Worm (Caenorhabditis elegans) whole organism, L1 larva: ENCODE data around the gene lir-3.
A peak's percentile ranks its signal among the peaks of the same experiment; 100 is the strongest.

ENCODE experiments used
- C16A3.4 ChIP-seq: fragments of 150-350 bp; optimal IDR thresholded peaks from 2 replicates; lab custom pipeline; 2014; ENCODE audit warnings: missing biosample characterization, missing genetic modification characterization
- F16B12.6 ChIP-seq: fragments of 150-350 bp; optimal IDR thresholded peaks from 2 replicates; lab custom pipeline; 2014; ENCODE audit warnings: missing biosample characterization, missing genetic modification characterization
- Y116A8C.19 ChIP-seq: sonication (generic microtip); optimal IDR thresholded peaks from 2 replicates; lab custom pipeline; 2016; ENCODE audit warnings: missing compliant biosample characterization, missing genetic modification characterization, borderline replicate concordance
- alr-1 ChIP-seq: fragments of 200-800 bp; sonication (Bioruptor generic); optimal IDR thresholded peaks from 2 replicates; lab custom pipeline; 2018; ENCODE audit warnings: borderline replicate concordance, mild to moderate bottlenecking, missing genetic modification characterization, missing compliant biosample characterization
- aly-2 ChIP-seq: fragments of 150-350 bp; optimal IDR thresholded peaks from 2 replicates; lab custom pipeline; 2014; ENCODE audit warnings: missing biosample characterization, missing genetic modification characterization
- ama-1 ChIP-seq: fragments of 150-350 bp; optimal IDR thresholded peaks from 2 replicates; lab custom pipeline; 2014
- blmp-1 ChIP-seq: fragments of 150-350 bp; optimal IDR thresholded peaks from 2 replicates; lab custom pipeline; 2014; ENCODE audit warnings: missing biosample characterization, missing genetic modification characterization
- ceh-63 ChIP-seq: fragments of 200-800 bp; sonication (Bioruptor generic); optimal IDR thresholded peaks from 2 replicates; lab custom pipeline; 2018; ENCODE audit warnings: mild to moderate bottlenecking, missing genetic modification characterization, missing compliant biosample characterization
- ceh-8 ChIP-seq: fragments of 200-800 bp; sonication (Bioruptor generic); optimal IDR thresholded peaks from 2 replicates; lab custom pipeline; 2018; ENCODE audit warnings: mild to moderate bottlenecking, missing genetic modification characterization, moderate library complexity, missing compliant biosample characterization
- ceh-88 ChIP-seq: fragments of 200-800 bp; sonication (Bioruptor generic); IDR thresholded peaks from 2 replicates; pipeline ENCODE4 v1.3.6; 2022; ENCODE audit warnings: missing genetic modification characterization, missing compliant biosample characterization
- ces-1 ChIP-seq: fragments of 150-350 bp; optimal IDR thresholded peaks from 2 replicates; lab custom pipeline; 2014; ENCODE audit warnings: missing biosample characterization, missing genetic modification reagents, missing genetic modification characterization
- efl-1 ChIP-seq, 4 experiments: fragments of 150-350 bp; optimal IDR thresholded peaks in 3 of 4; peaks in 1 of 4; 1 replicate in 1 of 4; 2 replicates in 3 of 4; lab custom pipeline; 2014; ENCODE audit warnings: missing biosample characterization in 2 of 4, missing genetic modification characterization in 2 of 4, missing genetic modification reagents in 2 of 4
- egl-13 ChIP-seq: sonication (generic microtip); optimal IDR thresholded peaks from 2 replicates; lab custom pipeline; 2016; ENCODE audit warnings: missing genotype, missing genetic modification reagents, missing genetic modification characterization, missing compliant biosample characterization
- egl-27 ChIP-seq, 2 experiments: fragments of 150-350 bp in 1 of 2; sonication (generic microtip); optimal IDR thresholded peaks; 3 replicates each; lab custom pipeline; 2017 to 2018; ENCODE audit warnings: missing biosample characterization in 2 of 2, missing genetic modification characterization in 2 of 2, missing genetic modification reagents in 2 of 2
- ets-5 ChIP-seq: fragments of 200-800 bp; sonication (Bioruptor generic); IDR thresholded peaks from 2 replicates; pipeline ENCODE4 v1.3.6; 2022; ENCODE audit warnings: missing genetic modification characterization, missing compliant biosample characterization
- fkh-4 ChIP-seq: sonication (generic microtip); optimal IDR thresholded peaks from 2 replicates; lab custom pipeline; 2016; ENCODE audit warnings: missing compliant biosample characterization, missing genetic modification characterization, borderline replicate concordance
- grh-1 ChIP-seq: fragments of 200-800 bp; sonication (Bioruptor generic); IDR thresholded peaks from 2 replicates; pipeline ENCODE4 v1.3.6; 2022; ENCODE audit warnings: missing genetic modification reagents, missing genetic modification characterization, missing compliant biosample characterization
- hlh-17 ChIP-seq: fragments of 200-800 bp; sonication (Bioruptor generic); optimal IDR thresholded peaks from 2 replicates; lab custom pipeline; 2018; ENCODE audit warnings: missing genetic modification characterization, mild to moderate bottlenecking, missing compliant biosample characterization, moderate library complexity, borderline replicate concordance
- hlh-4 ChIP-seq: sonication (generic microtip); optimal IDR thresholded peaks from 2 replicates; lab custom pipeline; 2016; ENCODE audit warnings: mild to moderate bottlenecking, missing genetic modification characterization, missing compliant biosample characterization
- hpl-2 ChIP-seq: fragments of 150-350 bp; optimal IDR thresholded peaks from 2 replicates; lab custom pipeline; 2014; ENCODE audit warnings: missing biosample characterization, missing genetic modification reagents, missing genetic modification characterization
- isw-1 ChIP-seq: fragments of 200-800 bp; sonication (Bioruptor generic); IDR thresholded peaks from 2 replicates; pipeline ENCODE4 v1.3.6; 2022; ENCODE audit warnings: missing genetic modification characterization, missing compliant biosample characterization
- jun-1 ChIP-seq: fragments of 150-350 bp; optimal IDR thresholded peaks from 2 replicates; lab custom pipeline; 2014; ENCODE audit warnings: missing biosample characterization, missing genetic modification reagents, missing genetic modification characterization
- lin-13 ChIP-seq: fragments of 150-350 bp; optimal IDR thresholded peaks from 2 replicates; lab custom pipeline; 2014; ENCODE audit warnings: missing biosample characterization, missing genetic modification reagents, missing genetic modification characterization
- lin-15B ChIP-seq: fragments of 150-350 bp; sonication (generic microtip); optimal IDR thresholded peaks from 3 replicates; lab custom pipeline; 2014; ENCODE audit warnings: missing biosample characterization, missing genetic modification characterization
- lin-35 ChIP-seq, 2 experiments: fragments of 150-350 bp; optimal IDR thresholded peaks; 2 replicates each; lab custom pipeline; 2014; ENCODE audit warnings: missing biosample characterization in 2 of 2, missing genetic modification characterization in 2 of 2, missing genetic modification reagents in 2 of 2
- lsy-2 ChIP-seq, 2 experiments: fragments of 150-350 bp; optimal IDR thresholded peaks; 2 replicates each; lab custom pipeline; 2014; ENCODE audit warnings: missing biosample characterization in 2 of 2, missing genetic modification characterization in 2 of 2
- mab-9 ChIP-seq: fragments of 200-800 bp; sonication (Bioruptor generic); IDR thresholded peaks from 2 replicates; pipeline ENCODE4 v1.3.6; 2022; ENCODE audit warnings: missing genetic modification reagents, missing genetic modification characterization, missing compliant biosample characterization
- mdl-1 ChIP-seq, 2 experiments: fragments of 150-350 bp; optimal IDR thresholded peaks; 2 replicates each; lab custom pipeline; 2014 to 2017; ENCODE audit warnings: missing biosample characterization in 2 of 2, missing genetic modification characterization in 2 of 2, inconsistent platforms in 1 of 2
- mep-1 ChIP-seq: fragments of 150-350 bp; optimal IDR thresholded peaks from 2 replicates; lab custom pipeline; 2014; ENCODE audit warnings: missing biosample characterization, missing genetic modification characterization
- nhr-11 ChIP-seq: fragments of 150-350 bp; optimal IDR thresholded peaks from 2 replicates; lab custom pipeline; 2014; ENCODE audit warnings: missing biosample characterization, missing genetic modification characterization
- nhr-12 ChIP-seq: sonication (generic microtip); optimal IDR thresholded peaks from 2 replicates; lab custom pipeline; 2017; ENCODE audit warnings: missing biosample characterization, missing genetic modification characterization
- nhr-237 ChIP-seq: fragments of 150-350 bp; optimal IDR thresholded peaks from 2 replicates; lab custom pipeline; 2014; ENCODE audit warnings: missing biosample characterization, missing genetic modification characterization
- nhr-47 ChIP-seq: sonication (generic microtip); optimal IDR thresholded peaks from 2 replicates; lab custom pipeline; 2016; ENCODE audit warnings: mild to moderate bottlenecking, missing genetic modification characterization, moderate library complexity, missing compliant biosample characterization
- nhr-71 ChIP-seq: sonication (generic microtip); optimal IDR thresholded peaks from 2 replicates; lab custom pipeline; 2016; ENCODE audit warnings: mild to moderate bottlenecking, missing genetic modification characterization, moderate library complexity, missing compliant biosample characterization
- nhr-76 ChIP-seq: sonication (generic microtip); optimal IDR thresholded peaks from 2 replicates; lab custom pipeline; 2017; ENCODE audit warnings: missing biosample characterization, missing genetic modification characterization
- nhr-84 ChIP-seq: sonication (generic microtip); optimal IDR thresholded peaks from 2 replicates; lab custom pipeline; 2017; ENCODE audit warnings: missing biosample characterization, missing genetic modification characterization
- nhr-85 ChIP-seq: sonication (generic microtip); peaks from one replicate; lab custom pipeline; 2016; ENCODE audit warnings: missing genetic modification characterization, inconsistent platforms, missing compliant biosample characterization
- nhr-90 ChIP-seq: sonication (generic microtip); optimal IDR thresholded peaks from 2 replicates; lab custom pipeline; 2016; ENCODE audit warnings: mild to moderate bottlenecking, missing genetic modification characterization, missing compliant biosample characterization; ENCODE audit not compliant: poor library complexity
- pax-3 ChIP-seq: fragments of 200-800 bp; sonication (Bioruptor generic); optimal IDR thresholded peaks from 2 replicates; lab custom pipeline; 2018; ENCODE audit warnings: mild to moderate bottlenecking, missing genetic modification characterization, moderate library complexity, missing compliant biosample characterization
- skn-1 ChIP-seq: fragments of 150-350 bp; optimal IDR thresholded peaks from 2 replicates; lab custom pipeline; 2014; ENCODE audit warnings: missing biosample characterization, missing genetic modification characterization
- snu-23 ChIP-seq: sonication (generic microtip); optimal IDR thresholded peaks from 2 replicates; lab custom pipeline; 2016; ENCODE audit warnings: missing genetic modification characterization, missing compliant biosample characterization
- sup-37 ChIP-seq: fragments of 200-800 bp; sonication (Bioruptor generic); optimal IDR thresholded peaks from 2 replicates; lab custom pipeline; 2018; ENCODE audit warnings: mild to moderate bottlenecking, missing genetic modification characterization, missing compliant biosample characterization
- swsn-7 ChIP-seq: sonication (generic microtip); optimal IDR thresholded peaks from 2 replicates; lab custom pipeline; 2016; ENCODE audit warnings: missing genetic modification characterization, missing compliant biosample characterization
- tlp-1 ChIP-seq: fragments of 150-350 bp; optimal IDR thresholded peaks from 2 replicates; lab custom pipeline; 2014; ENCODE audit warnings: missing biosample characterization, missing genetic modification characterization
- unc-30 ChIP-seq: sonication (generic microtip); optimal IDR thresholded peaks from 2 replicates; lab custom pipeline; 2017; ENCODE audit warnings: missing biosample characterization, missing genetic modification characterization
- unc-62 ChIP-seq: fragments of 150-350 bp; optimal IDR thresholded peaks from 2 replicates; lab custom pipeline; 2014; ENCODE audit warnings: missing biosample characterization, missing genetic modification reagents, missing genetic modification characterization
- unc-86 ChIP-seq: sonication (generic microtip); optimal IDR thresholded peaks from 2 replicates; lab custom pipeline; 2016; ENCODE audit warnings: missing genetic modification characterization, missing compliant biosample characterization
- unc-98 ChIP-seq: fragments of 200-800 bp; sonication (Bioruptor generic); IDR thresholded peaks from 2 replicates; pipeline ENCODE4 v1.3.6; 2022; ENCODE audit warnings: missing genetic modification characterization, missing compliant biosample characterization
- xbp-1 ChIP-seq: sonication (generic microtip); optimal IDR thresholded peaks from 2 replicates; lab custom pipeline; 2016; ENCODE audit warnings: missing genetic modification characterization, missing compliant biosample characterization
- zag-1 ChIP-seq: fragments of 150-350 bp; optimal IDR thresholded peaks from 2 replicates; lab custom pipeline; 2014; ENCODE audit warnings: missing biosample characterization, missing genetic modification characterization
- zip-4 ChIP-seq: fragments of 200-800 bp; sonication (Bioruptor generic); optimal IDR thresholded peaks from 2 replicates; lab custom pipeline; 2018; ENCODE audit warnings: mild to moderate bottlenecking, missing genetic modification characterization, moderate library complexity, missing compliant biosample characterization
- ztf-4 ChIP-seq: fragments of 150-350 bp; optimal IDR thresholded peaks from 2 replicates; lab custom pipeline; 2014; ENCODE audit warnings: missing biosample characterization, missing genetic modification characterization

The lir-3 gene

ce11 chrII:11149866-11150685 lies 34.5 kb downstream of the lir-3 start:
- TF ChIP-seq hlh-17 = no peak
- no peak for TF ChIP-seq tlp-1 (tag; lab: Kevin White, UChicago)
- TF ChIP-seq unc-98 (GFP tag; lab: Robert Waterston, UW) = no peak
- peak in 1 of 2 experiments; percentile 62 for TF ChIP-seq lin-35 (GFP tag; optimal IDR thresholded peaks at IDR 0.05; lab: Kevin White, UChicago)
- no peak for TF ChIP-seq lsy-2 (tag; optimal IDR thresholded peaks at IDR 0.05; lab: Kevin White, UChicago)
- no peak for TF ChIP-seq swsn-7 (tag; lab: Kevin White, UChicago)
- TF ChIP-seq nhr-11 (tag; lab: Kevin White, UChicago) = no peak
- TF ChIP-seq nhr-85 (tag; lab: Kevin White, UChicago) = peak; percentile 55
- no peak for TF ChIP-seq snu-23 (GFP tag; lab: Kevin White, UChicago)
- no peak for TF ChIP-seq xbp-1 (tag; lab: Kevin White, UChicago)
- TF ChIP-seq nhr-84 (tag; lab: Kevin White, UChicago) = no peak
- peak; percentile 23 for TF ChIP-seq aly-2 (tag; lab: Kevin White, UChicago)
- no peak for TF ChIP-seq mab-9 (GFP tag; lab: Robert Waterston, UW)
- peak; percentile 14 for TF ChIP-seq hpl-2
- no peak for TF ChIP-seq unc-86 (tag; lab: Kevin White, UChicago)
- no peak for TF ChIP-seq nhr-12
- no peak for TF ChIP-seq unc-62 (GFP tag; lab: Kevin White, UChicago)
- no peak for TF ChIP-seq lin-13 (GFP tag; lab: Kevin White, UChicago)
- TF ChIP-seq unc-30 (tag; lab: Kevin White, UChicago) = no peak
- TF ChIP-seq alr-1 (tag; lab: Kevin White, UChicago) = no peak
- no peak for TF ChIP-seq nhr-237 (tag; lab: Kevin White, UChicago)
- no peak for TF ChIP-seq ceh-63 (GFP tag; lab: Kevin White, UChicago)
- no peak for TF ChIP-seq blmp-1 (tag; lab: Kevin White, UChicago)
- TF ChIP-seq skn-1 = no peak
- TF ChIP-seq mdl-1 (tag; optimal IDR thresholded peaks at IDR 0.05; lab: Kevin White, UChicago) = no peak
- no peak for TF ChIP-seq lin-15B (tag; lab: Kevin White, UChicago)
- no peak for TF ChIP-seq fkh-4 (tag; lab: Kevin White, UChicago)
- no peak for TF ChIP-seq isw-1
- no peak for TF ChIP-seq F16B12.6 (tag; lab: Kevin White, UChicago)
- TF ChIP-seq ceh-88 (GFP tag; lab: Robert Waterston, UW) = no peak
- TF ChIP-seq ztf-4 (tag; lab: Kevin White, UChicago) = no peak
- TF ChIP-seq ets-5 (GFP tag; lab: Robert Waterston, UW) = no peak
- no peak for TF ChIP-seq nhr-76 (tag; lab: Kevin White, UChicago)
- TF ChIP-seq zip-4 (GFP tag; lab: Kevin White, UChicago) = no peak
- peak; percentile 28 for TF ChIP-seq nhr-71
- peak; percentile 33 for TF ChIP-seq nhr-90 (tag; lab: Kevin White, UChicago)
- no peak for TF ChIP-seq ces-1
- no peak for TF ChIP-seq egl-13 (tag; lab: Kevin White, UChicago)
- peak; percentile 56 for TF ChIP-seq jun-1 (tag; lab: Kevin White, UChicago)
- TF ChIP-seq pax-3 (tag; lab: Kevin White, UChicago) = no peak
- no peak for TF ChIP-seq efl-1 (optimal IDR thresholded peaks at IDR 0.05; lab: Kevin White, UChicago)
- no peak for TF ChIP-seq efl-1 (GFP tag; optimal IDR thresholded peaks at IDR 0.05 in 1 of 2; lab: Kevin White, UChicago)
- no peak for TF ChIP-seq ceh-8 (GFP tag; lab: Kevin White, UChicago)
- TF ChIP-seq mep-1 (tag; lab: Kevin White, UChicago) = no peak
- TF ChIP-seq zag-1 (tag; lab: Kevin White, UChicago) = no peak
- 0 out of 2 replicates have a peak, but pooled peaks have one; percentile 10 for TF ChIP-seq grh-1 (GFP tag; lab: Robert Waterston, UW)
- no peak for TF ChIP-seq Y116A8C.19 (tag; lab: Kevin White, UChicago)
- TF ChIP-seq nhr-47 (tag; lab: Kevin White, UChicago) = no peak
- peak; percentile 67 for TF ChIP-seq ama-1 (lab: Kevin White, UChicago)
- TF ChIP-seq egl-27 (tag; optimal IDR thresholded peaks at IDR 0.05; lab: Kevin White, UChicago) = no peak
- no peak for TF ChIP-seq sup-37
- TF ChIP-seq hlh-4 = no peak
- no peak for TF ChIP-seq C16A3.4 (tag; lab: Kevin White, UChicago)
